Fruit fly (Drosophila melanogaster) whole organism, pupa: ENCODE results near the gene Nmdmc.

ENCODE experiments used
- CG10348 ChIP-seq: fragments of 200-800 bp; sonication (Bioruptor generic); IDR thresholded peaks from 2 replicates; pipeline ENCODE4 v1.3.6; 2022; ENCODE audit warnings: missing biosample characterization, missing genetic modification characterization
- CG12605 ChIP-seq: fragments of 200-800 bp; sonication (Bioruptor generic); IDR thresholded peaks from 2 replicates; pipeline ENCODE4 v1.3.6; 2022; ENCODE audit warnings: missing biosample characterization, missing genetic modification characterization
- CG15710 ChIP-seq: fragments of 200-800 bp; sonication (Bioruptor generic); optimal IDR thresholded peaks from 2 replicates; lab custom pipeline; 2018; ENCODE audit warnings: missing biosample characterization, mild to moderate bottlenecking, missing genetic modification characterization, moderate library complexity
- CG17806 ChIP-seq: fragments of 200-800 bp; sonication (Bioruptor generic); optimal IDR thresholded peaks from 2 replicates; lab custom pipeline; 2018; ENCODE audit warnings: missing biosample characterization, mild to moderate bottlenecking, missing genetic modification characterization, moderate library complexity
- CG32121 ChIP-seq: fragments of 200-800 bp; sonication (Bioruptor generic); IDR thresholded peaks from 2 replicates; pipeline ENCODE4 v1.3.6; 2022; ENCODE audit warnings: missing biosample characterization, missing genetic modification characterization
- CG34367 ChIP-seq: fragments of 200-800 bp; sonication (Bioruptor generic); optimal IDR thresholded peaks from 2 replicates; lab custom pipeline; 2018; ENCODE audit warnings: missing biosample characterization, mild to moderate bottlenecking, missing genetic modification characterization
- CG4496 ChIP-seq: fragments of 200-800 bp; sonication (Bioruptor generic); IDR thresholded peaks from 3 replicates; pipeline ENCODE4 v1.3.6; 2022; ENCODE audit warnings: missing biosample characterization, missing genetic modification characterization
- CG8159 ChIP-seq: fragments of 200-800 bp; sonication (Bioruptor generic); optimal IDR thresholded peaks from 3 replicates; lab custom pipeline; 2018; ENCODE audit warnings: missing biosample characterization, mild to moderate bottlenecking, missing genetic modification characterization, moderate library complexity
- CG8301 ChIP-seq: fragments of 200-800 bp; sonication (Bioruptor generic); optimal IDR thresholded peaks from 2 replicates; lab custom pipeline; 2018; ENCODE audit warnings: missing biosample characterization, mild to moderate bottlenecking, missing genetic modification characterization
- CG9948 ChIP-seq: fragments of 200-800 bp; sonication (Bioruptor generic); optimal IDR thresholded peaks from 2 replicates; lab custom pipeline; 2018; ENCODE audit warnings: missing biosample characterization, mild to moderate bottlenecking, missing genetic modification characterization, moderate library complexity
- D1 ChIP-seq: fragments of 200-800 bp; sonication (Bioruptor generic); optimal IDR thresholded peaks from 2 replicates; lab custom pipeline; 2018; ENCODE audit warnings: missing biosample characterization, mild to moderate bottlenecking, missing genetic modification characterization, moderate library complexity
- Ets98B ChIP-seq: fragments of 200-800 bp; sonication (Bioruptor generic); IDR thresholded peaks from 2 replicates; pipeline ENCODE4 v1.3.6; 2022; ENCODE audit warnings: missing biosample characterization, missing genetic modification characterization
- Pif1B ChIP-seq: fragments of 200-800 bp; sonication (Bioruptor generic); optimal IDR thresholded peaks from 3 replicates; lab custom pipeline; 2016; ENCODE audit warnings: missing biosample characterization, missing genetic modification characterization
- fd96Ca ChIP-seq: fragments of 200-800 bp; sonication (Bioruptor generic); IDR thresholded peaks from 3 replicates; pipeline ENCODE4 v1.3.6; 2022; ENCODE audit warnings: missing biosample characterization, missing genetic modification characterization

DNA sequence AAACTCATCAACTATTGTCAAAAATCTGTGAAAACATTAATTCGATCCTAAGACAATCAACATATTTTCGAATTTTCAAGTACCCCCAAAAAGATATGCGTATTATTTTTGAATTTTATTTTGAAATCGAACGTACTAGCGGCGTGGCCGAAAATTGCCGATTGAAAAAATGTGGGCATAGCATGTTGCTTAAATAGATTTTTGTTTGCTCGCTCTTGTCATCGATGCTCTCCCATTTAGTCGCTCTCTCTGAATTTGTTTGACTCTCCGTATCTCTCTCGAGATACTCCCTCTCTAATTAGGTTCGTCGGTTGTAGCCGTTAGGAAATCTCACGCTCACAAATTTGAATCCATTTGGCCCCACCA is 6.7 kb upstream of the Nmdmc start:
- TF ChIP-seq CG15710 (tag; lab: Kevin White, UChicago): no peak
- TF ChIP-seq CG8159 (tag; lab: Kevin White, UChicago): no peak
- TF ChIP-seq D1 (tag; lab: Kevin White, UChicago): no peak
- no peak for TF ChIP-seq CG9948 (tag; lab: Kevin White, UChicago)
- TF ChIP-seq CG12605 (GFP tag; lab: Robert Waterston, UW): no peak
- TF ChIP-seq CG8301 (tag; lab: Kevin White, UChicago): no peak
- no peak for TF ChIP-seq Pif1B (GFP tag; lab: Kevin White, UChicago)
- no peak for TF ChIP-seq CG10348 (GFP tag; lab: Robert Waterston, UW)
- TF ChIP-seq CG32121 (GFP tag; lab: Robert Waterston, UW): no peak
- no peak for TF ChIP-seq CG17806 (tag; lab: Kevin White, UChicago)
- no peak for TF ChIP-seq CG4496 (GFP tag; lab: Robert Waterston, UW)
- TF ChIP-seq CG34367 (tag; lab: Kevin White, UChicago): no peak
- TF ChIP-seq fd96Ca (GFP tag; lab: Robert Waterston, UW): no peak
- no peak for TF ChIP-seq Ets98B (GFP tag; lab: Robert Waterston, UW)
